Fruit fly (Drosophila melanogaster) whole organism, embryonic: ENCODE data around the gene dpr7.

ENCODE experiments used
- Adf1 ChIP-seq: fragments of 200-800 bp; sonication (Bioruptor generic); IDR thresholded peaks from 2 replicates; pipeline ENCODE4 v1.3.6; 2022; ENCODE audit warnings: missing biosample characterization, missing genetic modification characterization
- Antp ChIP-seq: fragments of 200-800 bp; sonication (Bioruptor generic); optimal IDR thresholded peaks from 3 replicates; lab custom pipeline; 2016; ENCODE audit warnings: missing biosample characterization, missing genetic modification characterization
- CG10274 ChIP-seq: fragments of 200-800 bp; sonication (Bioruptor generic); optimal IDR thresholded peaks from 3 replicates; lab custom pipeline; 2017; ENCODE audit warnings: missing biosample characterization, mild to moderate bottlenecking, missing genetic modification characterization
- CG12744 ChIP-seq: fragments of 200-800 bp; sonication (Bioruptor generic); optimal IDR thresholded peaks from 2 replicates; lab custom pipeline; 2016; ENCODE audit warnings: missing biosample characterization, missing genetic modification characterization
- CG12769 ChIP-seq: fragments of 200-800 bp; sonication (Bioruptor generic); optimal IDR thresholded peaks from 2 replicates; lab custom pipeline; 2019; ENCODE audit warnings: missing biosample characterization, mild to moderate bottlenecking, missing genetic modification characterization, moderate library complexity
- CG15073 ChIP-seq: fragments of 200-800 bp; sonication (Bioruptor generic); optimal IDR thresholded peaks from 2 replicates; lab custom pipeline; 2016; ENCODE audit warnings: missing biosample characterization, missing genetic modification characterization
- CG2116 ChIP-seq: fragments of 200-800 bp; sonication (Bioruptor generic); optimal IDR thresholded peaks from 3 replicates; lab custom pipeline; 2018; ENCODE audit warnings: missing biosample characterization, mild to moderate bottlenecking, missing genetic modification characterization
- CG2199 ChIP-seq: fragments of 200-800 bp; sonication (Bioruptor generic); IDR thresholded peaks from 3 replicates; pipeline ENCODE4 v1.3.6; 2022; ENCODE audit warnings: missing biosample characterization, missing genetic modification characterization
- CG30431 ChIP-seq: fragments of 200-800 bp; sonication (Bioruptor generic); optimal IDR thresholded peaks from 2 replicates; lab custom pipeline; 2017; ENCODE audit warnings: missing biosample characterization, missing genetic modification characterization
- CG32772 ChIP-seq: fragments of 200-800 bp; sonication (Bioruptor generic); IDR thresholded peaks from 2 replicates; pipeline ENCODE4 v1.3.6; 2022; ENCODE audit warnings: missing biosample characterization, missing genetic modification characterization
- CG34224 ChIP-seq: fragments of 200-800 bp; sonication (Bioruptor generic); IDR thresholded peaks from 3 replicates; pipeline ENCODE4 v1.3.6; 2022; ENCODE audit warnings: missing biosample characterization, missing genetic modification characterization; ENCODE audit not compliant: partially characterized antibody
- CG3995 ChIP-seq: fragments of 200-800 bp; sonication (Bioruptor generic); optimal IDR thresholded peaks from 3 replicates; lab custom pipeline; 2016; ENCODE audit warnings: missing biosample characterization, missing genetic modification characterization
- CG4360 ChIP-seq: fragments of 200-800 bp; sonication (Bioruptor generic); IDR thresholded peaks from 2 replicates; pipeline ENCODE4 v1.3.6; 2022; ENCODE audit warnings: missing biosample characterization, missing genetic modification characterization
- CG6175 ChIP-seq: fragments of 200-800 bp; sonication (Bioruptor generic); IDR thresholded peaks from 3 replicates; pipeline ENCODE4 v1.3.6; 2022; ENCODE audit warnings: missing biosample characterization, missing genetic modification characterization
- CG6791 ChIP-seq: fragments of 200-800 bp; sonication (Bioruptor generic); IDR thresholded peaks from 3 replicates; pipeline ENCODE4 v1.3.6; 2022; ENCODE audit warnings: missing biosample characterization, missing genetic modification characterization; ENCODE audit not compliant: partially characterized antibody
- CG6854 ChIP-seq: fragments of 200-800 bp; sonication (Bioruptor generic); optimal IDR thresholded peaks from 3 replicates; lab custom pipeline; 2017; ENCODE audit warnings: missing biosample characterization, mild to moderate bottlenecking, missing genetic modification characterization
- CG8089 ChIP-seq: fragments of 200-800 bp; sonication (Bioruptor generic); optimal IDR thresholded peaks from 3 replicates; lab custom pipeline; 2016; ENCODE audit warnings: missing biosample characterization, missing genetic modification characterization
- CG8281 ChIP-seq: fragments of 200-800 bp; sonication (Bioruptor generic); optimal IDR thresholded peaks from 2 replicates; lab custom pipeline; 2018; ENCODE audit warnings: missing biosample characterization, mild to moderate bottlenecking, missing genetic modification characterization, moderate library complexity
- CG8924 ChIP-seq: fragments of 200-800 bp; optimal IDR thresholded peaks from 3 replicates; lab custom pipeline; 2019; ENCODE audit warnings: missing biosample characterization, mild to moderate bottlenecking, missing genetic modification characterization, moderate library complexity
- Doc2 ChIP-seq: fragments of 200-800 bp; sonication (Bioruptor generic); IDR thresholded peaks from 2 replicates; pipeline ENCODE4 v1.3.6; 2022; ENCODE audit warnings: missing biosample characterization, missing genetic modification characterization
- E2f2 ChIP-seq: fragments of 200-800 bp; sonication (Bioruptor generic); IDR thresholded peaks from 2 replicates; pipeline ENCODE4 v1.3.6; 2022; ENCODE audit warnings: missing biosample characterization, missing genetic modification characterization
- Hr51 ChIP-seq, 2 experiments: fragments of 200-800 bp; sonication (Bioruptor generic); optimal IDR thresholded peaks; 2 replicates in 1 of 2; 3 replicates in 1 of 2; lab custom pipeline; 2016 to 2018; ENCODE audit warnings: missing biosample characterization in 2 of 2, missing genetic modification characterization in 2 of 2, mild to moderate bottlenecking in 1 of 2, moderate library complexity in 1 of 2
- Jarid2 ChIP-seq: fragments of 200-800 bp; sonication (Bioruptor generic); optimal IDR thresholded peaks from 3 replicates; lab custom pipeline; 2017; ENCODE audit warnings: mild to moderate bottlenecking, missing biosample characterization, missing genetic modification reagents, missing genetic modification characterization
- Rfx ChIP-seq: fragments of 200-800 bp; sonication (Bioruptor generic); IDR thresholded peaks from 2 replicates; pipeline ENCODE4 v1.3.6; 2022; ENCODE audit warnings: missing biosample characterization, missing genetic modification characterization
- Side ChIP-seq: fragments of 200-800 bp; sonication (Bioruptor generic); optimal IDR thresholded peaks from 2 replicates; lab custom pipeline; 2016; ENCODE audit warnings: missing biosample characterization, missing genetic modification characterization
- Trl ChIP-seq, 3 experiments: fragments of >200 bp in 2 of 3; fragments of 200-800 bp in 1 of 3; sonication (Bioruptor generic) in 1 of 3; optimal IDR thresholded peaks; 2 replicates in 1 of 3; 3 replicates in 2 of 3; lab custom pipeline; 2016 to 2017; ENCODE audit warnings: missing biosample characterization in 1 of 3, missing genetic modification characterization in 1 of 3
- ab ChIP-seq: fragments of 200-800 bp; sonication (Bioruptor generic); optimal IDR thresholded peaks from 2 replicates; lab custom pipeline; 2016; ENCODE audit warnings: missing biosample characterization, missing genetic modification characterization
- ase ChIP-seq: fragments of 200-800 bp; sonication (Bioruptor generic); IDR thresholded peaks from 3 replicates; pipeline ENCODE4 v1.3.6; 2022; ENCODE audit warnings: missing biosample characterization, missing genetic modification characterization
- crc ChIP-seq: fragments of 200-800 bp; sonication (Bioruptor generic); optimal IDR thresholded peaks from 2 replicates; lab custom pipeline; 2016; ENCODE audit warnings: missing biosample characterization, missing genetic modification characterization
- cwo ChIP-seq: fragments of 200-800 bp; sonication (Bioruptor generic); optimal IDR thresholded peaks from 3 replicates; lab custom pipeline; 2017; ENCODE audit warnings: missing biosample characterization, missing genetic modification characterization, mild to moderate bottlenecking, moderate library complexity, missing genetic modification reagents
- ems ChIP-seq: fragments of 200-800 bp; sonication (Bioruptor generic); optimal IDR thresholded peaks from 3 replicates; lab custom pipeline; 2016; ENCODE audit warnings: missing biosample characterization, missing genetic modification characterization
- fru ChIP-seq: fragments of >200 bp; optimal IDR thresholded peaks from 2 replicates; lab custom pipeline; 2017
- her ChIP-seq: fragments of 200-800 bp; sonication (Bioruptor generic); optimal IDR thresholded peaks from 2 replicates; lab custom pipeline; 2016; ENCODE audit warnings: missing biosample characterization, missing genetic modification characterization
- jumu ChIP-seq: fragments of 200-800 bp; sonication (Bioruptor generic); optimal IDR thresholded peaks from 3 replicates; lab custom pipeline; 2016; ENCODE audit warnings: missing biosample characterization, missing genetic modification characterization
- lmd ChIP-seq: fragments of 200-800 bp; sonication (Bioruptor generic); IDR thresholded peaks from 2 replicates; pipeline ENCODE4 v1.3.6; 2022; ENCODE audit warnings: missing biosample characterization, missing genetic modification characterization
- lov ChIP-seq, 2 experiments: fragments of 200-800 bp in 1 of 2; fragments of >200 bp in 1 of 2; sonication (Bioruptor generic) in 1 of 2; IDR thresholded peaks in 1 of 2; optimal IDR thresholded peaks in 1 of 2; 2 replicates in 1 of 2; 3 replicates in 1 of 2; pipeline versions ENCODE4 v1.3.6 to Lab custom; 2017 to 2022; ENCODE audit warnings: missing biosample characterization in 1 of 2, missing genetic modification characterization in 1 of 2
- peb ChIP-seq: fragments of 200-800 bp; sonication (Bioruptor generic); IDR thresholded peaks from 2 replicates; pipeline ENCODE4 v1.3.6; 2022; ENCODE audit warnings: missing biosample characterization, missing genetic modification characterization
- pnt ChIP-seq: fragments of 200-800 bp; sonication (Bioruptor generic); optimal IDR thresholded peaks from 3 replicates; lab custom pipeline; 2016; ENCODE audit warnings: missing biosample characterization, missing genetic modification characterization
- salm ChIP-seq: fragments of 200-800 bp; sonication (Bioruptor generic); optimal IDR thresholded peaks from 2 replicates; lab custom pipeline; 2018; ENCODE audit warnings: missing biosample characterization, mild to moderate bottlenecking, missing genetic modification characterization
- zfh1 ChIP-seq: fragments of 200-800 bp; sonication (Bioruptor generic); IDR thresholded peaks from 3 replicates; pipeline ENCODE4 v1.3.6; 2022; ENCODE audit warnings: missing biosample characterization, missing genetic modification characterization

dpr7 gene

DNA sequence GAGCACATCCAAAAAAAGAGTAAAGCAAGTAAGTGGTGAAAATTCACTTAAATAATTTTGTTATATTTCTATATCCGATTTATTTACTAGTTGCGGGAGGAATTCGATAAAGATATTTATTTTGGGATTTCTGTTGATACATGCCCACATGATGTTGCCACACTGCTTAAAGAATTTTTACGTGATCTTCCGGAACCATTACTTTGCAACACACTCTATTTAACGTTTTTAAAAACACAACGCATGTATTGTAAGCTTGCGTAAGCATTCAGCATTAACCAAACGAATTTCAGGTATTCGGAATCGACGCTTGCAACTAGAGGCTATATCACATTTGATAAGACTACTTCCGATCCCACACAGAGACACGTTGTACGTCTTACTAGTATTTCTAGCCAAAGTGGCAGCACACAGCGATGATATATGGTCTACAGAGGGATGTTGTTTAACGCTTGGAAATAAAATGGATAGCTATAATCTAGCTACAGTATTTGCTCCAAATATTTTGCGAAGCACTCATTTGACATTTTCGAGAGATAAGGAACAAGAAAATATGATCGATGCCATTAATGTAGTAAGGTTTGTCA is 8.4 kb upstream of the dpr7 start (continued):
- TF ChIP-seq CG10274 (GFP tag; lab: Kevin White, UChicago) (no peak), Rfx (GFP tag; lab: Robert Waterston, UW) (no peak), CG2116 (GFP tag; lab: Kevin White, UChicago) (no peak), Jarid2 (GFP tag; lab: Kevin White, UChicago) (no peak), ems (GFP tag; lab: Kevin White, UChicago) (no peak), CG6854 (GFP tag; lab: Kevin White, UChicago) (no peak), CG32772 (GFP tag; lab: Robert Waterston, UW) (no peak), CG12769 (tag; lab: Kevin White, UChicago) (no peak)

DNA sequence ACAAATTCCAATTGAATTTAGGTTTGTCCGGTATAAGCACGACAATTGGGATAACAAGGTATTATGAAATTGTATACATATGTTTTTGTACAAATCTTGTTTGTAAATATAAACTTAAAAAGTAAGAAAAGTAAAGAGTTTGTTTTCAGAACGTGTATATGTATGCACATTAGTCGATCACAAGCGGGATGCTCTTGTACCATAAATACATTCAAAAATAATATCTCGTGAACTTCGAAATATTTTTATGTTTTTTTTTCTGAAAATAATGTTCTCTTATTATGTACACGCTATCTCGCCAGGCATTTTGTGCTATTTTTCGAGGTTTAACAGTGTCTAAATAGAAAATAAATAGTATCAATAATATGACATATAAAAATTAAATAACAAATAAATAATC is 1.6 kb upstream of the dpr7 start, which contains the start of gene RhoGAP102A:
RhoGAP102A (plus strand) TSS at position 301 of the 400 bp plus-strand sequence.
- TF ChIP-seq CG8281 (tag; lab: Kevin White, UChicago) (no peak), Side (no peak), Doc2 (GFP tag; lab: Robert Waterston, UW) (no peak), crc (GFP tag; lab: Kevin White, UChicago) (no peak), ab (GFP tag; lab: Kevin White, UChicago) (no peak), CG34224 (no peak), zfh1 (GFP tag; lab: Robert Waterston, UW) (no peak), CG8924 (no peak)

DNA sequence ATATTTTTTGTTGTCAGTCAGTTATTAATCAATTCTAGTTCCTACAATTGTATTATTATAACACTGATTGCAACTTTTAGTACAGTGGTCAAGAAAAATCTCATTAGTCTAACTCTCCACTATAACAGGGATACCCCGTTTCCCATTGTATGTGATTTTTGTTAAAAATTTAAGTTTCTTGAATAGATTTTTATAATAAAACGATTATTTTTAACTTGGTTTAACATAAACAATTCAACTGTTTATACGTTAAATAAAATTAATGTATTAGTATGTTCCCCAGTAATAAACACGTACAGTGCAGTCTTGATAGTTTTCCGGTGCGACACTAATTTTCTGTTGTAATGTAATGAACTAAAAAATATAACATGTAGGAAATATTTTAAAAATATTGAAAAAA is 12.3 kb downstream of the dpr7 start:
- TF ChIP-seq CG15073 (GFP tag; lab: Kevin White, UChicago) (no peak), pnt (GFP tag; lab: Kevin White, UChicago) (no peak), CG12744 (no peak), jumu (no peak), Adf1 (GFP tag; lab: Robert Waterston, UW) (no peak), CG4360 (no peak), Hr51 (GFP tag; optimal IDR thresholded peaks at IDR 0.05; lab: Kevin White, UChicago) (no peak), cwo (GFP tag; lab: Kevin White, UChicago) (no peak), salm (no peak), CG3995 (no peak), lmd (GFP tag; lab: Robert Waterston, UW) (no peak), CG6791 (GFP tag; lab: Robert Waterston, UW) (no peak), her (GFP tag; lab: Kevin White, UChicago) (no peak), lov (optimal IDR thresholded peaks at IDR 0.05; lab: Kevin White, UChicago) (no peak), lov (GFP tag; IDR thresholded peaks at IDR 0.05; lab: Robert Waterston, UW) (no peak), fru (no peak), ase (no peak), CG6175 (GFP tag; lab: Robert Waterston, UW) (no peak)

DNA sequence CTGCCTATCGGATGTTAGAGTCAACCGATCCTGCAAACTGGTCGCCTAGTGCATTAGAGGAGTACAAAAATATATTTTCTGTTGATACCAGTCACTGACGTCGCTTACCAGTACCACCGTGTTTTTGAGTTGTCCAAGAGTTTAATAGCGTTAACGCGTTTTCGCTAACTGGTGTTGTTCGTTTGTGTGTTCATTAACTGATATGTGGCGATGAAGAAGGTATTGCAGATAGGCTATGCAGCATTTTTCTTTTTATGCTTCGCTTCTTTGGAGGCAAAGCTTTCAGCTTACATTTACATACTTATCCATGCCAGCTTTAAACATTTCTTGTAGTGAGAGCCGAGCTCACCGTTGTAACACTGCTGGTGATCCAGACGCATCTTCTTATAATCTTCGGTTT is 14.7 kb downstream of the dpr7 start:
- no peak for TF ChIP-seq Antp (GFP tag; lab: Kevin White, UChicago)
- TF ChIP-seq peb (GFP tag; lab: Robert Waterston, UW) = no peak
- peak; percentile 75 for TF ChIP-seq CG8089 (GFP tag; lab: Kevin White, UChicago)
- TF ChIP-seq ab (GFP tag; lab: Kevin White, UChicago) = no peak
- no peak for TF ChIP-seq CG30431
- TF ChIP-seq E2f2 (GFP tag; lab: Robert Waterston, UW) = no peak
- peak; percentile 88 for TF ChIP-seq CG2199 (GFP tag; lab: Robert Waterston, UW)
- TF ChIP-seq Trl (optimal IDR thresholded peaks at IDR 0.05; lab: Kevin White, UChicago) = no peak
- TF ChIP-seq Trl (GFP tag; optimal IDR thresholded peaks at IDR 0.05; lab: Kevin White, UChicago) = no peak
